Fruit fly (Drosophila melanogaster) whole organism, embryonic: ENCODE measurements around the gene CG6800.

ENCODE experiments used
- BEAF-32 ChIP-seq: fragments of 200-800 bp; sonication (Bioruptor generic); optimal IDR thresholded peaks from 3 replicates; lab custom pipeline; 2017; ENCODE audit warnings: missing biosample characterization, missing genetic modification characterization, mild to moderate bottlenecking, moderate library complexity, missing genetic modification reagents
- Bdp1 ChIP-seq: fragments of 200-800 bp; sonication (Bioruptor generic); optimal IDR thresholded peaks from 3 replicates; lab custom pipeline; 2016; ENCODE audit warnings: missing biosample characterization, missing genetic modification characterization
- CG12155 ChIP-seq: fragments of 200-800 bp; sonication (Bioruptor generic); optimal IDR thresholded peaks from 3 replicates; lab custom pipeline; 2016; ENCODE audit warnings: missing biosample characterization, missing genetic modification characterization
- CG12236 ChIP-seq: fragments of 200-800 bp; sonication (Bioruptor generic); optimal IDR thresholded peaks from 2 replicates; lab custom pipeline; 2016; ENCODE audit warnings: missing biosample characterization, missing genetic modification characterization
- CG13624 ChIP-seq: fragments of 200-800 bp; sonication (Bioruptor generic); optimal IDR thresholded peaks from 2 replicates; lab custom pipeline; 2016; ENCODE audit warnings: missing biosample characterization, missing genetic modification characterization
- CG14710 ChIP-seq: fragments of 200-800 bp; sonication (Bioruptor generic); optimal IDR thresholded peaks from 3 replicates; lab custom pipeline; 2019; ENCODE audit warnings: missing biosample characterization, mild to moderate bottlenecking, missing genetic modification characterization, moderate library complexity
- CG16813 ChIP-seq: fragments of 200-800 bp; sonication (Bioruptor generic); IDR thresholded peaks from 3 replicates; pipeline ENCODE4 v1.3.6; 2022; ENCODE audit warnings: missing biosample characterization, missing genetic modification characterization; ENCODE audit not compliant: partially characterized antibody
- CG17568 ChIP-seq: fragments of 200-800 bp; sonication (Bioruptor generic); optimal IDR thresholded peaks from 2 replicates; lab custom pipeline; 2018; ENCODE audit warnings: missing biosample characterization, mild to moderate bottlenecking, missing genetic modification characterization, moderate library complexity
- CG2116 ChIP-seq: fragments of 200-800 bp; sonication (Bioruptor generic); optimal IDR thresholded peaks from 3 replicates; lab custom pipeline; 2018; ENCODE audit warnings: missing biosample characterization, mild to moderate bottlenecking, missing genetic modification characterization
- CG2678 ChIP-seq: fragments of 200-800 bp; sonication (Bioruptor generic); optimal IDR thresholded peaks from 3 replicates; lab custom pipeline; 2019; ENCODE audit warnings: missing biosample characterization, mild to moderate bottlenecking, missing genetic modification characterization, moderate library complexity
- CG3065 ChIP-seq: fragments of 200-800 bp; sonication (Bioruptor generic); optimal IDR thresholded peaks from 2 replicates; lab custom pipeline; 2016; ENCODE audit warnings: missing biosample characterization, missing genetic modification characterization
- CG31441 ChIP-seq: fragments of 200-800 bp; sonication (Bioruptor generic); IDR thresholded peaks from 2 replicates; pipeline ENCODE4 v1.3.6; 2022; ENCODE audit warnings: missing biosample characterization, missing genetic modification characterization
- CG34224 ChIP-seq: fragments of 200-800 bp; sonication (Bioruptor generic); IDR thresholded peaks from 3 replicates; pipeline ENCODE4 v1.3.6; 2022; ENCODE audit warnings: missing biosample characterization, missing genetic modification characterization; ENCODE audit not compliant: partially characterized antibody
- CG4707 ChIP-seq: fragments of 200-800 bp; sonication (Bioruptor generic); optimal IDR thresholded peaks from 2 replicates; lab custom pipeline; 2018; ENCODE audit warnings: missing biosample characterization, mild to moderate bottlenecking, missing genetic modification characterization, moderate library complexity
- Drgx ChIP-seq: fragments of 200-800 bp; sonication (Bioruptor generic); IDR thresholded peaks from 2 replicates; pipeline ENCODE4 v1.3.6; 2022; ENCODE audit warnings: missing biosample characterization, missing genetic modification characterization
- E2f1 ChIP-seq: fragments of 200-800 bp; sonication (Bioruptor generic); IDR thresholded peaks from 2 replicates; pipeline ENCODE4 v1.3.6; 2022; ENCODE audit warnings: missing biosample characterization, missing genetic modification characterization
- E2f2 ChIP-seq: fragments of 200-800 bp; sonication (Bioruptor generic); IDR thresholded peaks from 2 replicates; pipeline ENCODE4 v1.3.6; 2022; ENCODE audit warnings: missing biosample characterization, missing genetic modification characterization
- Ets97D ChIP-seq: fragments of 200-800 bp; sonication (Bioruptor generic); optimal IDR thresholded peaks from 3 replicates; lab custom pipeline; 2016; ENCODE audit warnings: missing biosample characterization, missing genetic modification characterization
- Fer1 ChIP-seq: fragments of 200-800 bp; sonication (Bioruptor generic); optimal IDR thresholded peaks from 2 replicates; lab custom pipeline; 2017; ENCODE audit warnings: missing biosample characterization, mild to moderate bottlenecking, missing genetic modification characterization
- HmgZ ChIP-seq: fragments of 200-800 bp; sonication (Bioruptor generic); optimal IDR thresholded peaks from 2 replicates; lab custom pipeline; 2018; ENCODE audit warnings: missing biosample characterization, mild to moderate bottlenecking, missing genetic modification characterization
- Hmr ChIP-seq: fragments of 200-800 bp; sonication (Bioruptor generic); optimal IDR thresholded peaks from 3 replicates; lab custom pipeline; 2017; ENCODE audit warnings: mild to moderate bottlenecking, missing biosample characterization, missing genetic modification reagents, missing genetic modification characterization
- Lhr ChIP-seq: fragments of 200-800 bp; sonication (Bioruptor generic); optimal IDR thresholded peaks from 3 replicates; lab custom pipeline; 2017; ENCODE audit warnings: mild to moderate bottlenecking, missing biosample characterization, missing genetic modification reagents, missing genetic modification characterization
- MBD-R2 ChIP-seq: fragments of 200-800 bp; sonication (Bioruptor generic); IDR thresholded peaks from 2 replicates; pipeline ENCODE4 v1.3.6; 2022; ENCODE audit warnings: missing biosample characterization, missing genetic modification characterization
- MESR4 ChIP-seq: fragments of 200-800 bp; sonication (Bioruptor generic); optimal IDR thresholded peaks from 2 replicates; lab custom pipeline; 2018; ENCODE audit warnings: missing biosample characterization, mild to moderate bottlenecking, missing genetic modification characterization, moderate library complexity
- Med ChIP-seq: fragments of 200-800 bp; sonication (Bioruptor generic); peaks from one replicate; lab custom pipeline; 2016; ENCODE audit warnings: missing biosample characterization, missing genetic modification characterization, mild to moderate bottlenecking, inconsistent platforms, moderate library complexity
- Meics ChIP-seq: fragments of 200-800 bp; sonication (Bioruptor generic); optimal IDR thresholded peaks from 2 replicates; lab custom pipeline; 2017; ENCODE audit warnings: missing biosample characterization, mild to moderate bottlenecking, missing genetic modification characterization
- Mrtf ChIP-seq: fragments of 200-800 bp; sonication (Bioruptor generic); IDR thresholded peaks from 3 replicates; pipeline ENCODE4 v1.3.6; 2022; ENCODE audit warnings: missing biosample characterization, missing genetic modification characterization
- Nf-YC ChIP-seq: fragments of 200-800 bp; optimal IDR thresholded peaks from 3 replicates; lab custom pipeline; 2019; ENCODE audit warnings: missing biosample characterization, mild to moderate bottlenecking, missing genetic modification characterization, moderate library complexity
- Opbp ChIP-seq: fragments of 200-800 bp; sonication (Bioruptor generic); IDR thresholded peaks from 3 replicates; pipeline ENCODE4 v1.3.6; 2022; ENCODE audit warnings: missing biosample characterization, missing genetic modification characterization; ENCODE audit not compliant: partially characterized antibody
- Sry-δ ChIP-seq: fragments of 200-800 bp; sonication (Bioruptor generic); optimal IDR thresholded peaks from 2 replicates; lab custom pipeline; 2016; ENCODE audit warnings: missing biosample characterization, missing genetic modification characterization
- Stat92E ChIP-seq, 3 experiments: fragments of >200 bp in 2 of 3; fragments of 200-800 bp in 1 of 3; sonication (Bioruptor generic) in 1 of 3; optimal IDR thresholded peaks; 2 replicates each; lab custom pipeline; 2017 to 2019; ENCODE audit warnings: missing biosample characterization in 3 of 3, missing genetic modification characterization in 3 of 3, mild to moderate bottlenecking in 1 of 3, moderate library complexity in 1 of 3
- az2 ChIP-seq: fragments of 200-800 bp; sonication (Bioruptor generic); optimal IDR thresholded peaks from 3 replicates; lab custom pipeline; 2016; ENCODE audit warnings: missing biosample characterization, missing genetic modification characterization
- gfzf ChIP-seq: fragments of 200-800 bp; sonication (Bioruptor generic); optimal IDR thresholded peaks from 2 replicates; lab custom pipeline; 2016; ENCODE audit warnings: missing biosample characterization, mild to moderate bottlenecking, missing genetic modification characterization, moderate library complexity
- gsb ChIP-seq: fragments of 200-800 bp; sonication (Bioruptor generic); IDR thresholded peaks from 2 replicates; pipeline ENCODE4 v1.3.6; 2022; ENCODE audit warnings: missing biosample characterization, missing genetic modification characterization
- knrl ChIP-seq: fragments of 200-800 bp; sonication (Bioruptor generic); IDR thresholded peaks from 3 replicates; pipeline ENCODE4 v1.3.6; 2022; ENCODE audit warnings: missing biosample characterization, missing genetic modification characterization; ENCODE audit not compliant: partially characterized antibody
- nmo ChIP-seq: fragments of 200-800 bp; sonication (Bioruptor generic); optimal IDR thresholded peaks from 2 replicates; lab custom pipeline; 2018; ENCODE audit warnings: missing biosample characterization, mild to moderate bottlenecking, missing genetic modification characterization, moderate library complexity
- nom ChIP-seq: fragments of 200-800 bp; sonication (Bioruptor generic); optimal IDR thresholded peaks from 2 replicates; lab custom pipeline; 2017; ENCODE audit warnings: missing biosample characterization, missing genetic modification characterization, mild to moderate bottlenecking, moderate library complexity, missing genetic modification reagents
- onecut ChIP-seq: fragments of 200-800 bp; sonication (Bioruptor generic); IDR thresholded peaks from 2 replicates; pipeline ENCODE4 v1.3.6; 2022; ENCODE audit warnings: missing biosample characterization, missing genetic modification characterization
- pita ChIP-seq: fragments of 200-800 bp; sonication (Bioruptor generic); optimal IDR thresholded peaks from 2 replicates; lab custom pipeline; 2017; ENCODE audit warnings: missing biosample characterization, mild to moderate bottlenecking, missing genetic modification characterization
- pzg ChIP-seq: fragments of 200-800 bp; sonication (Bioruptor generic); optimal IDR thresholded peaks from 3 replicates; lab custom pipeline; 2018; ENCODE audit warnings: missing biosample characterization, mild to moderate bottlenecking, missing genetic modification characterization, moderate library complexity
- repo ChIP-seq: fragments of 200-800 bp; sonication (Bioruptor generic); optimal IDR thresholded peaks from 2 replicates; lab custom pipeline; 2016; ENCODE audit warnings: missing biosample characterization, missing genetic modification characterization
- salm ChIP-seq: fragments of 200-800 bp; sonication (Bioruptor generic); optimal IDR thresholded peaks from 2 replicates; lab custom pipeline; 2018; ENCODE audit warnings: missing biosample characterization, mild to moderate bottlenecking, missing genetic modification characterization
- sens-2 ChIP-seq: fragments of 200-800 bp; sonication (Bioruptor generic); IDR thresholded peaks from 2 replicates; pipeline ENCODE4 v1.3.6; 2022; ENCODE audit warnings: missing biosample characterization, missing genetic modification characterization
- stwl ChIP-seq: fragments of 200-800 bp; sonication (Bioruptor generic); optimal IDR thresholded peaks from 3 replicates; lab custom pipeline; 2018; ENCODE audit warnings: missing biosample characterization, mild to moderate bottlenecking, missing genetic modification characterization, moderate library complexity
- sug ChIP-seq: fragments of 200-800 bp; optimal IDR thresholded peaks from 2 replicates; lab custom pipeline; 2019; ENCODE audit warnings: missing biosample characterization, mild to moderate bottlenecking, missing genetic modification characterization, moderate library complexity
- tll ChIP-seq, 2 experiments: fragments of 200-800 bp in 1 of 2; fragments of >200 bp in 1 of 2; sonication (Bioruptor generic) in 1 of 2; optimal IDR thresholded peaks; 2 replicates each; lab custom pipeline; 2017 to 2019; ENCODE audit warnings: missing biosample characterization in 2 of 2, missing genetic modification characterization in 2 of 2, mild to moderate bottlenecking in 1 of 2, moderate library complexity in 1 of 2
- vfl ChIP-seq: fragments of 200-800 bp; sonication (Bioruptor generic); optimal IDR thresholded peaks from 2 replicates; lab custom pipeline; 2016; ENCODE audit warnings: missing biosample characterization, missing genetic modification characterization
- vvl ChIP-seq: fragments of 200-800 bp; sonication (Bioruptor generic); IDR thresholded peaks from 2 replicates; pipeline ENCODE4 v1.3.6; 2022; ENCODE audit warnings: missing biosample characterization, missing genetic modification characterization
- yki ChIP-seq: fragments of >200 bp; optimal IDR thresholded peaks from 3 replicates; lab custom pipeline; 2018

The CG6800 gene

DNA sequence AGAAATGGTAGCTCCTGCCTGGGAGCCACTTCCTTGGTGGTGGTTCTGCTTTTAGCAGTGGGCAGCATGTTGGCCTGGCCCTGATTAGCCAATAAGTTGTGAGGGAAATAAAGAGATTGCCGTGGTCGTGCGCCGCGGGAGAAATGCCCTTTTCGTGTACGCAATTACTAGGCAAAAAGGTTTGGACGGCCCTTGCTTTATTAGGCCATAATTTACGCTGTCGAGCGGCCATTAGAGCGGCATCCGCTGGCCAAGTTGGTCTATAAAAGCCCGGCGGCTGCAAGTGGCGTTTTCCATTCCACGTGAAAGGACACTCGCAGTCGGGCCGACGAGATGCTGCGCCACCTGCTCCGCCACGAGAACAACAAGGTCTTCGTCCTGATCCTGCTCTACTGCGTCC is 6.7 kb upstream of the CG6800 start, which contains the start of gene Burs (continued):
- TF ChIP-seq CG31441 (GFP tag; lab: Robert Waterston, UW), result no peak
- no peak for TF ChIP-seq vfl
- no peak for TF ChIP-seq Bdp1

DNA sequence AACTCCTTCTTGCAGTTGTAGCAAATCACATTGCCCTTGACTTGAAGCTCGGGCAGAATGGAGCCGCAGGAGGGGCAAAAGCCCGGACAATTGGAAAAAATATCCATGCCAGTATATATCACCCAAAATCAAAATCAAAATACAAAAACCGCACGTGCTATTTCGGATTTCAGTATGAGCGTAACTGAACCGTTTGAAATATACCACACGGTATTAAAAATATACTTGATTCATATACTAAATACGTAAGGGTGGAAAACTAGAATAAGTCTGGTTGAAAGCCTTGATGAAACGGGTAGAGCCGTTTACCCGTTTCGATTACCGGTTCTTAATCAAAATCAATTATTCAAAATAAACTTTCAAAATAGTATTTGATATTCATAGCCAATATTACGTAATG is 1.7 kb downstream of the CG6800 start, which contains the start of gene Polr1H:
Polr1H (minus strand) TSS at position 188 of the 400 bp plus-strand sequence.
- no peak for TF ChIP-seq sens-2
- TF ChIP-seq pita, result peak; percentile 84
- TF ChIP-seq E2f2, result peak; percentile 87
- no peak for TF ChIP-seq sug (tag; lab: Kevin White, UChicago)
- no peak for TF ChIP-seq Mrtf (GFP tag; lab: Robert Waterston, UW)
- no peak for TF ChIP-seq CG16813 (GFP tag; lab: Robert Waterston, UW)
- TF ChIP-seq pzg (GFP tag; lab: Kevin White, UChicago), result peak; percentile 91
- no peak for TF ChIP-seq CG12155 (GFP tag; lab: Kevin White, UChicago)
- TF ChIP-seq Fer1 (GFP tag; lab: Kevin White, UChicago), result peak; percentile 41
- TF ChIP-seq E2f1 (GFP tag; lab: Robert Waterston, UW), result no peak
- peak; percentile 24 for TF ChIP-seq CG13624 (GFP tag; lab: Kevin White, UChicago)
- no peak for TF ChIP-seq CG3065
- TF ChIP-seq Stat92E (GFP tag; optimal IDR thresholded peaks at IDR 0.05; lab: Kevin White, UChicago), result peak in 1 of 3 experiments; percentile 62
- peak; percentile 68 for TF ChIP-seq Med
- no peak for TF ChIP-seq CG17568 (GFP tag; lab: Kevin White, UChicago)
- TF ChIP-seq salm (tag; lab: Kevin White, UChicago), result no peak
- TF ChIP-seq MESR4, result peak; percentile 61
- peak; percentile 22 for TF ChIP-seq Sry-δ (GFP tag; lab: Kevin White, UChicago)
- TF ChIP-seq nmo (GFP tag; lab: Kevin White, UChicago), result peak; percentile 26
- TF ChIP-seq CG14710 (tag; lab: Kevin White, UChicago), result peak; percentile 42
- peak; percentile 8; the same call in 1 of the 3 replicates for TF ChIP-seq knrl (GFP tag; lab: Robert Waterston, UW)
- TF ChIP-seq HmgZ (tag; lab: Kevin White, UChicago), result peak; percentile 44
- TF ChIP-seq Drgx (GFP tag; lab: Robert Waterston, UW), result no peak
- no peak for TF ChIP-seq CG34224
- TF ChIP-seq Hmr (GFP tag; lab: Kevin White, UChicago), result peak; percentile 29
- no peak for TF ChIP-seq az2 (GFP tag; lab: Kevin White, UChicago)
- no peak for TF ChIP-seq CG4707 (GFP tag; lab: Kevin White, UChicago)
- no peak for TF ChIP-seq CG12236
- no peak for TF ChIP-seq Nf-YC (tag; lab: Kevin White, UChicago)
- no peak for TF ChIP-seq nom (GFP tag; lab: Kevin White, UChicago)
- TF ChIP-seq stwl (tag; lab: Kevin White, UChicago), result peak; percentile 66
- TF ChIP-seq Ets97D (GFP tag; lab: Kevin White, UChicago), result peak; percentile 72
- TF ChIP-seq gfzf (GFP tag; lab: Kevin White, UChicago), result peak; percentile 96
- peak; percentile 70 for TF ChIP-seq Lhr (GFP tag; lab: Kevin White, UChicago)
- TF ChIP-seq CG2678, result no peak
- TF ChIP-seq tll (GFP tag; optimal IDR thresholded peaks at IDR 0.05; lab: Kevin White, UChicago), result no peak
- TF ChIP-seq repo (GFP tag; lab: Kevin White, UChicago), result no peak
- TF ChIP-seq yki (lab: Kevin White, UChicago), result no peak
- TF ChIP-seq gsb (GFP tag; lab: Robert Waterston, UW), result no peak
- TF ChIP-seq Meics (GFP tag; lab: Kevin White, UChicago), result no peak
- TF ChIP-seq MBD-R2 (GFP tag; lab: Robert Waterston, UW), result peak; percentile 49; the same call in 1 of the 2 replicates
- no peak for TF ChIP-seq onecut (GFP tag; lab: Robert Waterston, UW)
- TF ChIP-seq BEAF-32 (GFP tag; lab: Kevin White, UChicago), result peak; percentile 31
- TF ChIP-seq vvl (GFP tag; lab: Robert Waterston, UW), result peak; percentile 36; the same call in 1 of the 2 replicates
- TF ChIP-seq CG2116 (GFP tag; lab: Kevin White, UChicago), result peak; percentile 21
- TF ChIP-seq Opbp (GFP tag; lab: Robert Waterston, UW), result no peak
